Fruit fly (Drosophila melanogaster) whole organism, embryonic: ENCODE measurements around the gene ball.

Source experiments
- Atf3 ChIP-seq: fragments of 200-800 bp; sonication (Bioruptor generic); optimal IDR thresholded peaks from 3 replicates; lab custom pipeline; 2016; ENCODE audit warnings: missing biosample characterization, missing genetic modification characterization
- Bdp1 ChIP-seq: fragments of 200-800 bp; sonication (Bioruptor generic); optimal IDR thresholded peaks from 3 replicates; lab custom pipeline; 2016; ENCODE audit warnings: missing biosample characterization, missing genetic modification characterization
- CG11398 ChIP-seq: fragments of 200-800 bp; sonication (Bioruptor generic); optimal IDR thresholded peaks from 2 replicates; lab custom pipeline; 2016; ENCODE audit warnings: missing biosample characterization, missing genetic modification characterization
- CG14050 ChIP-seq: fragments of 200-800 bp; sonication (Bioruptor generic); IDR thresholded peaks from 3 replicates; pipeline ENCODE4 v1.3.6; 2022; ENCODE audit warnings: missing biosample characterization, missing genetic modification characterization
- CG14965 ChIP-seq: fragments of 200-800 bp; sonication (Bioruptor generic); optimal IDR thresholded peaks from 2 replicates; lab custom pipeline; 2016; ENCODE audit warnings: missing biosample characterization, missing genetic modification characterization, borderline replicate concordance
- CG15269 ChIP-seq: fragments of 200-800 bp; sonication (Bioruptor generic); optimal IDR thresholded peaks from 2 replicates; lab custom pipeline; 2018; ENCODE audit warnings: missing biosample characterization, mild to moderate bottlenecking, missing genetic modification characterization, moderate library complexity
- CG15479 ChIP-seq: fragments of 200-800 bp; sonication (Bioruptor generic); optimal IDR thresholded peaks from 3 replicates; lab custom pipeline; 2019; ENCODE audit warnings: missing biosample characterization, mild to moderate bottlenecking, missing genetic modification characterization, moderate library complexity
- CG17612 ChIP-seq: fragments of 200-800 bp; sonication (Bioruptor generic); IDR thresholded peaks from 2 replicates; pipeline ENCODE4 v1.3.6; 2022; ENCODE audit warnings: missing biosample characterization, missing genetic modification characterization
- CG2875 ChIP-seq: fragments of 200-800 bp; sonication (Bioruptor generic); optimal IDR thresholded peaks from 2 replicates; lab custom pipeline; 2017; ENCODE audit warnings: missing biosample characterization, mild to moderate bottlenecking, missing genetic modification characterization, missing genetic modification reagents
- CG30403 ChIP-seq: fragments of 200-800 bp; sonication (Bioruptor generic); optimal IDR thresholded peaks from 3 replicates; lab custom pipeline; 2016; ENCODE audit warnings: missing biosample characterization, missing genetic modification characterization
- CG42726 ChIP-seq: fragments of 200-800 bp; sonication (Bioruptor generic); IDR thresholded peaks from 2 replicates; pipeline ENCODE4 v1.3.6; 2022; ENCODE audit warnings: missing biosample characterization, missing genetic modification characterization; ENCODE audit not compliant: partially characterized antibody
- CG6254 ChIP-seq: fragments of 200-800 bp; sonication (Bioruptor generic); optimal IDR thresholded peaks from 3 replicates; lab custom pipeline; 2017; ENCODE audit warnings: mild to moderate bottlenecking, missing biosample characterization, missing genetic modification reagents, missing genetic modification characterization
- CG6765 ChIP-seq: fragments of 200-800 bp; sonication (Bioruptor generic); optimal IDR thresholded peaks from 3 replicates; lab custom pipeline; 2017; ENCODE audit warnings: missing biosample characterization, mild to moderate bottlenecking, missing genetic modification characterization
- CG8281 ChIP-seq: fragments of 200-800 bp; sonication (Bioruptor generic); optimal IDR thresholded peaks from 2 replicates; lab custom pipeline; 2018; ENCODE audit warnings: missing biosample characterization, mild to moderate bottlenecking, missing genetic modification characterization, moderate library complexity
- CG8290 ChIP-seq, 3 experiments: fragments of 200-800 bp; sonication (Bioruptor generic); optimal IDR thresholded peaks; 2 replicates each; lab custom pipeline; 2016 to 2019; ENCODE audit warnings: missing biosample characterization in 3 of 3, missing genetic modification characterization in 3 of 3, mild to moderate bottlenecking in 2 of 3, moderate library complexity in 1 of 3
- CG9876 ChIP-seq: fragments of 200-800 bp; sonication (Bioruptor generic); optimal IDR thresholded peaks from 2 replicates; lab custom pipeline; 2016; ENCODE audit warnings: missing biosample characterization, missing genetic modification characterization
- Camta ChIP-seq: fragments of 200-800 bp; sonication (Bioruptor generic); optimal IDR thresholded peaks from 2 replicates; lab custom pipeline; 2016; ENCODE audit warnings: missing biosample characterization, missing genetic modification characterization
- Dfd ChIP-seq, 2 experiments: fragments of >200 bp; optimal IDR thresholded peaks; 2 replicates each; lab custom pipeline; 2017; ENCODE audit warnings: missing biosample characterization in 2 of 2, missing genetic modification characterization in 2 of 2
- Dip2 ChIP-seq: fragments of 200-800 bp; sonication (Bioruptor generic); IDR thresholded peaks from 2 replicates; pipeline ENCODE4 v1.3.6; 2022; ENCODE audit warnings: missing biosample characterization, missing genetic modification characterization
- Elba2 ChIP-seq: fragments of 200-800 bp; sonication (Bioruptor generic); optimal IDR thresholded peaks from 3 replicates; lab custom pipeline; 2016; ENCODE audit warnings: missing biosample characterization, missing genetic modification characterization
- HLH3B ChIP-seq: fragments of 200-800 bp; sonication (Bioruptor generic); IDR thresholded peaks from 2 replicates; pipeline ENCODE4 v1.3.6; 2022; ENCODE audit warnings: missing biosample characterization, missing genetic modification characterization
- Max ChIP-seq: fragments of 200-800 bp; sonication (Bioruptor generic); optimal IDR thresholded peaks from 2 replicates; lab custom pipeline; 2016; ENCODE audit warnings: missing biosample characterization, mild to moderate bottlenecking, missing genetic modification characterization
- Mrtf ChIP-seq: fragments of 200-800 bp; sonication (Bioruptor generic); IDR thresholded peaks from 3 replicates; pipeline ENCODE4 v1.3.6; 2022; ENCODE audit warnings: missing biosample characterization, missing genetic modification characterization
- Optix ChIP-seq: fragments of 200-800 bp; sonication (Bioruptor generic); IDR thresholded peaks from 3 replicates; pipeline ENCODE4 v1.3.6; 2022; ENCODE audit warnings: missing biosample characterization, missing genetic modification characterization
- Sin3A ChIP-seq: fragments of >200 bp; optimal IDR thresholded peaks from 2 replicates; lab custom pipeline; 2018
- Spps ChIP-seq: fragments of 200-800 bp; sonication (Bioruptor generic); optimal IDR thresholded peaks from 2 replicates; lab custom pipeline; 2018; ENCODE audit warnings: missing biosample characterization, mild to moderate bottlenecking, missing genetic modification characterization
- Xbp1 ChIP-seq: fragments of 200-800 bp; sonication (Bioruptor generic); optimal IDR thresholded peaks from 3 replicates; lab custom pipeline; 2016; ENCODE audit warnings: missing biosample characterization, mild to moderate bottlenecking, missing genetic modification characterization
- ab ChIP-seq: fragments of 200-800 bp; sonication (Bioruptor generic); optimal IDR thresholded peaks from 2 replicates; lab custom pipeline; 2016; ENCODE audit warnings: missing biosample characterization, missing genetic modification characterization
- abd-A ChIP-seq: fragments of 200-800 bp; sonication (Bioruptor generic); optimal IDR thresholded peaks from 3 replicates; lab custom pipeline; 2019; ENCODE audit warnings: missing biosample characterization, mild to moderate bottlenecking, missing genetic modification characterization, moderate library complexity
- ase ChIP-seq: fragments of 200-800 bp; sonication (Bioruptor generic); IDR thresholded peaks from 3 replicates; pipeline ENCODE4 v1.3.6; 2022; ENCODE audit warnings: missing biosample characterization, missing genetic modification characterization
- bowl ChIP-seq: fragments of 200-800 bp; sonication (Bioruptor generic); IDR thresholded peaks from 2 replicates; pipeline ENCODE4 v1.3.6; 2022; ENCODE audit warnings: missing biosample characterization, missing genetic modification characterization
- cato ChIP-seq: fragments of 200-800 bp; sonication (Bioruptor generic); optimal IDR thresholded peaks from 2 replicates; lab custom pipeline; 2016; ENCODE audit warnings: missing biosample characterization, missing genetic modification characterization, borderline replicate concordance
- chinmo ChIP-seq: fragments of 200-800 bp; sonication (Bioruptor generic); IDR thresholded peaks from 4 replicates; pipeline ENCODE4 v1.3.6; 2022; ENCODE audit warnings: missing biosample characterization, missing genetic modification characterization; ENCODE audit not compliant: partially characterized antibody
- ci ChIP-seq: fragments of 200-800 bp; sonication (Bioruptor generic); IDR thresholded peaks from 3 replicates; pipeline ENCODE4 v1.3.6; 2022; ENCODE audit warnings: missing biosample characterization, missing genetic modification characterization
- corto ChIP-seq: fragments of 200-800 bp; sonication (Bioruptor generic); optimal IDR thresholded peaks from 2 replicates; lab custom pipeline; 2016; ENCODE audit warnings: missing biosample characterization, mild to moderate bottlenecking, missing genetic modification characterization, moderate library complexity
- gfzf ChIP-seq: fragments of 200-800 bp; sonication (Bioruptor generic); optimal IDR thresholded peaks from 2 replicates; lab custom pipeline; 2016; ENCODE audit warnings: missing biosample characterization, mild to moderate bottlenecking, missing genetic modification characterization, moderate library complexity
- insv ChIP-seq, 2 experiments: fragments of 200-800 bp; sonication (Bioruptor generic); optimal IDR thresholded peaks; 3 replicates each; lab custom pipeline; 2016 to 2018; ENCODE audit warnings: missing biosample characterization in 2 of 2, missing genetic modification characterization in 2 of 2
- kah ChIP-seq: fragments of 200-800 bp; sonication (Bioruptor generic); optimal IDR thresholded peaks from 2 replicates; lab custom pipeline; 2018; ENCODE audit warnings: missing biosample characterization, mild to moderate bottlenecking, missing genetic modification characterization
- ken ChIP-seq: fragments of 200-800 bp; sonication (Bioruptor generic); IDR thresholded peaks from 3 replicates; pipeline ENCODE4 v1.3.6; 2022; ENCODE audit warnings: missing biosample characterization, missing genetic modification characterization
- lab ChIP-seq: fragments of 200-800 bp; sonication (Bioruptor generic); optimal IDR thresholded peaks from 3 replicates; lab custom pipeline; 2017; ENCODE audit warnings: missing biosample characterization, missing genetic modification characterization, mild to moderate bottlenecking, moderate library complexity, missing genetic modification reagents
- mld ChIP-seq: fragments of 200-800 bp; sonication (Bioruptor generic); IDR thresholded peaks from 3 replicates; pipeline ENCODE4 v1.3.6; 2022; ENCODE audit warnings: missing biosample characterization, missing genetic modification characterization; ENCODE audit not compliant: partially characterized antibody
- nerfin-1 ChIP-seq: fragments of 200-800 bp; sonication (Bioruptor generic); optimal IDR thresholded peaks from 3 replicates; lab custom pipeline; 2019; ENCODE audit warnings: missing biosample characterization, mild to moderate bottlenecking, missing genetic modification characterization, moderate library complexity
- oc ChIP-seq: fragments of 200-800 bp; sonication (Bioruptor generic); optimal IDR thresholded peaks from 2 replicates; lab custom pipeline; 2018; ENCODE audit warnings: missing biosample characterization, mild to moderate bottlenecking, missing genetic modification characterization, moderate library complexity
- onecut ChIP-seq: fragments of 200-800 bp; sonication (Bioruptor generic); IDR thresholded peaks from 2 replicates; pipeline ENCODE4 v1.3.6; 2022; ENCODE audit warnings: missing biosample characterization, missing genetic modification characterization
- otp ChIP-seq: fragments of 200-800 bp; sonication (Bioruptor generic); IDR thresholded peaks from 3 replicates; pipeline ENCODE4, ENCODE4 v1.3.6; 2022; ENCODE audit warnings: missing biosample characterization, missing genetic modification characterization
- psq ChIP-seq: fragments of 200-800 bp; sonication (Bioruptor generic); optimal IDR thresholded peaks from 2 replicates; lab custom pipeline; 2017; ENCODE audit warnings: missing biosample characterization, missing genetic modification characterization
- sd ChIP-seq: fragments of 200-800 bp; sonication (Bioruptor generic); optimal IDR thresholded peaks from 3 replicates; lab custom pipeline; 2018; ENCODE audit warnings: missing biosample characterization, mild to moderate bottlenecking, missing genetic modification characterization, moderate library complexity
- sens ChIP-seq: fragments of 200-800 bp; sonication (Bioruptor generic); peaks from one replicate; lab custom pipeline; 2016; ENCODE audit warnings: missing biosample characterization, missing genetic modification characterization
- sob ChIP-seq: fragments of 200-800 bp; sonication (Bioruptor generic); IDR thresholded peaks from 2 replicates; pipeline ENCODE4 v1.3.6; 2022; ENCODE audit warnings: missing biosample characterization, missing genetic modification characterization
- vvl ChIP-seq: fragments of 200-800 bp; sonication (Bioruptor generic); IDR thresholded peaks from 2 replicates; pipeline ENCODE4 v1.3.6; 2022; ENCODE audit warnings: missing biosample characterization, missing genetic modification characterization
- wek ChIP-seq: fragments of 200-800 bp; sonication (Bioruptor generic); optimal IDR thresholded peaks from 3 replicates; lab custom pipeline; 2018; ENCODE audit warnings: missing biosample characterization, mild to moderate bottlenecking, missing genetic modification characterization, moderate library complexity

ball gene

dm6 chr3R:26890499-26890898 is 23.9 kb upstream of the ball start:
- TF ChIP-seq CG9876 (no peak), oc (tag; lab: Kevin White, UChicago) (peak; percentile 90), HLH3B (no peak), chinmo (GFP tag; lab: Robert Waterston, UW) (0 out of 4 replicates have a peak, but pooled peaks have one; percentile 17), insv (GFP tag; optimal IDR thresholded peaks at IDR 0.05; lab: Kevin White, UChicago) (no peak), ase (GFP tag; lab: Robert Waterston, UW) (no peak), ci (GFP tag; lab: Robert Waterston, UW) (0 out of 3 replicates have a peak, but pooled peaks have one; percentile 41), sob (no peak), Dfd (GFP tag; optimal IDR thresholded peaks at IDR 0.05; lab: Kevin White, UChicago) (no peak), Sin3A (no peak), ken (GFP tag; lab: Robert Waterston, UW) (no peak), sens (peak; percentile 29), Mrtf (GFP tag; lab: Robert Waterston, UW) (no peak), sd (tag; lab: Kevin White, UChicago) (peak; percentile 75)
- TF ChIP-seq, all 482 proteins: peak for 5

- TF ChIP-seq Elba2 = no peak
- TF ChIP-seq CG14050 = no peak
- no peak for TF ChIP-seq CG11398 (GFP tag; lab: Kevin White, UChicago)
- TF ChIP-seq CG14965 (GFP tag; lab: Kevin White, UChicago) = no peak
- TF ChIP-seq corto (GFP tag; lab: Kevin White, UChicago) = no peak
- TF ChIP-seq nerfin-1 (tag; lab: Kevin White, UChicago) = no peak
- TF ChIP-seq cato (GFP tag; lab: Kevin White, UChicago) = no peak
- no peak for TF ChIP-seq Camta (GFP tag; lab: Kevin White, UChicago)
- TF ChIP-seq vvl = 0 out of 2 replicates have a peak, but pooled peaks have one; percentile 18
- no peak for TF ChIP-seq CG30403
- no peak for TF ChIP-seq CG15479
- TF ChIP-seq CG8281 (tag; lab: Kevin White, UChicago) = no peak
- no peak for TF ChIP-seq Max (GFP tag; lab: Kevin White, UChicago)
- no peak for TF ChIP-seq Bdp1 (GFP tag; lab: Kevin White, UChicago)
- no peak for TF ChIP-seq abd-A (tag; lab: Kevin White, UChicago)
- no peak for TF ChIP-seq CG17612 (GFP tag; lab: Robert Waterston, UW)
- TF ChIP-seq lab (GFP tag; lab: Kevin White, UChicago) = peak; percentile 15
- no peak for TF ChIP-seq CG6765 (GFP tag; lab: Kevin White, UChicago)
- TF ChIP-seq CG2875 = no peak
- TF ChIP-seq mld (GFP tag; lab: Robert Waterston, UW) = no peak
- peak; percentile 12 for TF ChIP-seq CG15269 (tag; lab: Kevin White, UChicago)
- no peak for TF ChIP-seq Spps (tag; lab: Kevin White, UChicago)
- TF ChIP-seq Mrtf (GFP tag; lab: Robert Waterston, UW) = no peak
- TF ChIP-seq onecut = no peak
- TF ChIP-seq Optix (GFP tag; lab: Robert Waterston, UW) = no peak
- no peak for TF ChIP-seq CG6254 (GFP tag; lab: Kevin White, UChicago)
- no peak for TF ChIP-seq otp (GFP tag; lab: Robert Waterston, UW)
- no peak for TF ChIP-seq Atf3
- no peak for TF ChIP-seq gfzf (GFP tag; lab: Kevin White, UChicago)
- no peak for TF ChIP-seq Xbp1
- TF ChIP-seq kah (GFP tag; lab: Kevin White, UChicago) = no peak
- no peak for TF ChIP-seq Dip2 (GFP tag; lab: Robert Waterston, UW)
- no peak for TF ChIP-seq wek (GFP tag; lab: Kevin White, UChicago)
- no peak for TF ChIP-seq CG42726 (GFP tag; lab: Robert Waterston, UW)
- TF ChIP-seq psq = no peak
- no peak for TF ChIP-seq bowl (GFP tag; lab: Robert Waterston, UW)
- no peak for TF ChIP-seq CG8290 (GFP tag; optimal IDR thresholded peaks at IDR 0.05; lab: Kevin White, UChicago)
- no peak for TF ChIP-seq CG8290 (tag; optimal IDR thresholded peaks at IDR 0.05; lab: Kevin White, UChicago)
- TF ChIP-seq ab (GFP tag; lab: Kevin White, UChicago) = no peak
These were observed 23.5 kb upstream of the ball start for dm6 chr3R:26890088-26890487.
